Worm (Caenorhabditis elegans) whole organism, mixed stage, embryonic: ENCODE data around the gene inx-6.

Experiments
- elt-3 ChIP-seq: fragments of 150-350 bp; optimal IDR thresholded peaks from 2 replicates; lab custom pipeline; 2014; ENCODE audit warnings: missing biosample characterization, missing genetic modification characterization
- flh-1 ChIP-seq: fragments of 200-800 bp; sonication (Bioruptor generic); optimal IDR thresholded peaks from 2 replicates; lab custom pipeline; 2018; ENCODE audit warnings: mild to moderate bottlenecking, missing genetic modification characterization, moderate library complexity, missing compliant biosample characterization
- lin-13 ChIP-seq: fragments of 150-350 bp; optimal IDR thresholded peaks from 2 replicates; lab custom pipeline; 2014; ENCODE audit warnings: missing biosample characterization, missing genetic modification characterization
- lsy-2 ChIP-seq: fragments of 150-350 bp; optimal IDR thresholded peaks from 2 replicates; lab custom pipeline; 2014; ENCODE audit warnings: missing biosample characterization, missing genetic modification characterization
- nhr-2 ChIP-seq: fragments of 150-350 bp; optimal IDR thresholded peaks from 2 replicates; lab custom pipeline; 2014; ENCODE audit warnings: missing biosample characterization, missing genetic modification characterization
- pha-4 ChIP-seq: fragments of 150-350 bp; optimal IDR thresholded peaks from 2 replicates; lab custom pipeline; 2018; ENCODE audit warnings: missing biosample characterization, missing genetic modification reagents, missing genetic modification characterization
- snpc-4 ChIP-seq: fragments of 150-350 bp; optimal IDR thresholded peaks from 2 replicates; lab custom pipeline; 2014; ENCODE audit warnings: missing biosample characterization, missing genetic modification characterization
- sptf-1 ChIP-seq: sonication (generic microtip); optimal IDR thresholded peaks from 2 replicates; lab custom pipeline; 2017; ENCODE audit warnings: mild to moderate bottlenecking, missing genetic modification characterization, moderate library complexity, missing compliant biosample characterization
- unc-39 ChIP-seq: fragments of 150-350 bp; optimal IDR thresholded peaks from 2 replicates; lab custom pipeline; 2014; ENCODE audit warnings: missing biosample characterization, missing genetic modification characterization
- zip-8 ChIP-seq: fragments of 150-350 bp; optimal IDR thresholded peaks from 2 replicates; lab custom pipeline; 2014; ENCODE audit warnings: missing biosample characterization, missing genetic modification characterization
- ztf-11 ChIP-seq: fragments of 150-350 bp; optimal IDR thresholded peaks from 2 replicates; lab custom pipeline; 2014; ENCODE audit warnings: missing biosample characterization, missing genetic modification characterization

ce11 chrIV:12765067-12765466 lies 18.7 kb downstream of the inx-6 start, which contains the start of gene ZK897.10:
- TF ChIP-seq ztf-11 (tag; lab: Kevin White, UChicago), result no peak
- no peak for TF ChIP-seq elt-3 (tag; lab: Kevin White, UChicago)
- TF ChIP-seq lin-13 (tag; lab: Kevin White, UChicago), result no peak
- no peak for TF ChIP-seq pha-4 (tag; lab: Kevin White, UChicago)
- TF ChIP-seq sptf-1, result no peak
- TF ChIP-seq unc-39 (tag; lab: Kevin White, UChicago), result no peak
- TF ChIP-seq snpc-4 (tag; lab: Kevin White, UChicago), result no peak
- no peak for TF ChIP-seq flh-1 (GFP tag; lab: Kevin White, UChicago)
- TF ChIP-seq lsy-2, result no peak
- TF ChIP-seq nhr-2 (tag; lab: Kevin White, UChicago), result no peak
- TF ChIP-seq zip-8 (tag; lab: Kevin White, UChicago), result no peak
